Worm (Caenorhabditis elegans): Measurements from ENCODE around the gene F44E5.5.

The F44E5.5 gene

ce11 chrII:11713569-11713968, 45.9 kb upstream of the F44E5.5 start, which contains the start of gene F13D12.10 (continued):
- no peak for TF ChIP-seq vab-15 (tag; optimal IDR thresholded peaks at IDR 0.05)
- TF ChIP-seq nhr-20 (tag; optimal IDR thresholded peaks at IDR 0.05), result peak; percentile 37
- TF ChIP-seq tlp-1 (tag; optimal IDR thresholded peaks at IDR 0.05), result no peak
- TF ChIP-seq rnt-1 (tag; optimal IDR thresholded peaks at IDR 0.05), result peak; percentile 85
- TF ChIP-seq lir-3 (tag; optimal IDR thresholded peaks at IDR 0.05; ENCODE audit: poor library complexity), result peak; percentile 26
- no peak for TF ChIP-seq egl-13 (tag; optimal IDR thresholded peaks at IDR 0.05)
- no peak for TF ChIP-seq F16B12.6 (tag; optimal IDR thresholded peaks at IDR 0.05)
- TF ChIP-seq C04F5.9 (tag; optimal IDR thresholded peaks at IDR 0.05), result no peak
- no peak for TF ChIP-seq lin-15B (tag; optimal IDR thresholded peaks at IDR 0.05)
- no peak for TF ChIP-seq Y116A8C.19 (tag; optimal IDR thresholded peaks at IDR 0.05; ENCODE audit: borderline replicate concordance)
- TF ChIP-seq alr-1 (tag; optimal IDR thresholded peaks at IDR 0.05; ENCODE audit: borderline replicate concordance), result no peak
- no peak for TF ChIP-seq sox-4 (tag; optimal IDR thresholded peaks at IDR 0.05)
- no peak for TF ChIP-seq hpl-2 (GFP tag; optimal IDR thresholded peaks at IDR 0.05)
- peak in 1 of 2 experiments; percentile 45 for TF ChIP-seq mdl-1 (tag; optimal IDR thresholded peaks at IDR 0.05)
- peak in 1 of 2 experiments; percentile 23 for TF ChIP-seq efl-1 (optimal IDR thresholded peaks at IDR 0.05)
- peak in 1 of 2 experiments; percentile 68 for TF ChIP-seq efl-1 (GFP tag; optimal IDR thresholded peaks at IDR 0.05 in 1 of 2)
- no peak for TF ChIP-seq ama-1 (optimal IDR thresholded peaks at IDR 0.05)
- no peak for TF ChIP-seq unc-30 (tag; optimal IDR thresholded peaks at IDR 0.05)
- peak; percentile 18 for TF ChIP-seq fkh-8 (tag; optimal IDR thresholded peaks at IDR 0.05)
- TF ChIP-seq lin-14 (GFP tag; optimal IDR thresholded peaks at IDR 0.05), result peak; percentile 83
- TF ChIP-seq blmp-1 (tag; optimal IDR thresholded peaks at IDR 0.05), result no peak
- TF ChIP-seq fkh-10 (GFP tag; optimal IDR thresholded peaks at IDR 0.05), result no peak
- TF ChIP-seq nhr-90 (tag; optimal IDR thresholded peaks at IDR 0.05; ENCODE audit: poor library complexity), result no peak
- TF ChIP-seq mef-2 (tag; optimal IDR thresholded peaks at IDR 0.05), result no peak
- TF ChIP-seq lsy-2 (tag; optimal IDR thresholded peaks at IDR 0.05), result peak; percentile 17 to 34

ce11 chrII:11714728-11715127, 44.7 kb upstream of the F44E5.5 start:
- TF ChIP-seq snpc-4 (tag; optimal IDR thresholded peaks at IDR 0.05), result peak; percentile 75
- no peak for TF ChIP-seq pag-3 (tag; optimal IDR thresholded peaks at IDR 0.05; ENCODE audit: borderline replicate concordance, insufficient read depth)
- TF ChIP-seq efl-1 (optimal IDR thresholded peaks at IDR 0.05), result no peak
- peak in 1 of 2 experiments; percentile 43 for TF ChIP-seq efl-1 (GFP tag; optimal IDR thresholded peaks at IDR 0.05 in 1 of 2)

- TF ChIP-seq nhr-71 (tag; optimal IDR thresholded peaks at IDR 0.05) (peak; percentile 30), egl-13 (tag; optimal IDR thresholded peaks at IDR 0.05) (no peak), snu-23 (GFP tag; optimal IDR thresholded peaks at IDR 0.05) (peak; percentile 15), blmp-1 (tag; optimal IDR thresholded peaks at IDR 0.05) (peak; percentile 2), lsy-2 (tag; optimal IDR thresholded peaks at IDR 0.05) (peak; percentile 17 to 21), lin-35 (GFP tag; optimal IDR thresholded peaks at IDR 0.05) (no peak)
Measured at ce11 chrII:11719533-11719932, 39.9 kb upstream of the F44E5.5 start.

- TF ChIP-seq C16A3.4 (tag; optimal IDR thresholded peaks at IDR 0.05) (no peak), pax-3 (tag; optimal IDR thresholded peaks at IDR 0.05) (no peak), nhr-76 (tag; optimal IDR thresholded peaks at IDR 0.05) (no peak), swsn-7 (tag; optimal IDR thresholded peaks at IDR 0.05) (no peak)
Measured at ce11 chrII:11720102-11720501, 39.4 kb upstream of the F44E5.5 start, which contains the start of gene F13D12.3. TSS of gene F13D12.3 (plus strand) at chrII:11720402.

- TF ChIP-seq nhr-90 (tag; optimal IDR thresholded peaks at IDR 0.05; ENCODE audit: poor library complexity), result no peak
- TF ChIP-seq nhr-71 (tag; optimal IDR thresholded peaks at IDR 0.05), result no peak
- no peak for TF ChIP-seq elt-2 (tag; optimal IDR thresholded peaks at IDR 0.05)
- TF ChIP-seq F16B12.6 (tag; optimal IDR thresholded peaks at IDR 0.05), result no peak
- no peak for TF ChIP-seq nhr-47 (tag; optimal IDR thresholded peaks at IDR 0.05)
- no peak for TF ChIP-seq ama-1 (optimal IDR thresholded peaks at IDR 0.05)
- TF ChIP-seq pqm-1 (tag; optimal IDR thresholded peaks at IDR 0.05), result no peak
- TF ChIP-seq unc-30 (tag; optimal IDR thresholded peaks at IDR 0.05), result no peak
- no peak for TF ChIP-seq ceh-82 (tag; optimal IDR thresholded peaks at IDR 0.05)
Measured at ce11 chrII:11720819-11721218, 38.6 kb upstream of the F44E5.5 start.

Measured in whole organism, L1 larva.